Worm (Caenorhabditis elegans) whole organism, L3 larva: ENCODE measurements around the gene sru-15.

Experiments
- R02D3.7 ChIP-seq: fragments of 150-350 bp; optimal IDR thresholded peaks from 2 replicates; lab custom pipeline; 2014; ENCODE audit warnings: missing biosample characterization, missing genetic modification characterization
- aly-2 ChIP-seq: fragments of 150-350 bp; optimal IDR thresholded peaks from 2 replicates; lab custom pipeline; 2014; ENCODE audit warnings: missing biosample characterization, missing genetic modification characterization
- ama-1 ChIP-seq: fragments of 150-350 bp; optimal IDR thresholded peaks from 2 replicates; lab custom pipeline; 2018
- ceh-82 ChIP-seq: fragments of 150-350 bp; optimal IDR thresholded peaks from 2 replicates; lab custom pipeline; 2014; ENCODE audit warnings: missing biosample characterization, missing genetic modification characterization
- ceh-9 ChIP-seq: sonication (generic microtip); optimal IDR thresholded peaks from 2 replicates; lab custom pipeline; 2018; ENCODE audit warnings: missing biosample characterization, missing genetic modification characterization
- egl-5 ChIP-seq: fragments of 150-350 bp; optimal IDR thresholded peaks from 2 replicates; lab custom pipeline; 2017; ENCODE audit warnings: missing biosample characterization, missing genetic modification reagents, missing genetic modification characterization, inconsistent platforms
- elt-2 ChIP-seq: sonication (generic microtip); optimal IDR thresholded peaks from 2 replicates; lab custom pipeline; 2016; ENCODE audit warnings: missing genetic modification reagents, mild to moderate bottlenecking, missing genetic modification characterization, missing compliant biosample characterization
- elt-3 ChIP-seq, 3 experiments: fragments of 150-350 bp in 1 of 3; sonication (generic microtip) in 2 of 3; optimal IDR thresholded peaks; 2 replicates in 2 of 3; 4 replicates in 1 of 3; lab custom pipeline; 2014 to 2017; ENCODE audit warnings: missing biosample characterization in 3 of 3, missing genetic modification characterization in 3 of 3
- eor-1 ChIP-seq, 2 experiments: fragments of 150-350 bp; optimal IDR thresholded peaks; 2 replicates each; lab custom pipeline; 2014 to 2018; ENCODE audit warnings: missing biosample characterization in 2 of 2, missing genetic modification characterization in 2 of 2
- fkh-10 ChIP-seq: sonication (generic microtip); optimal IDR thresholded peaks from 2 replicates; lab custom pipeline; 2017; ENCODE audit warnings: missing biosample characterization, missing genetic modification reagents, missing genetic modification characterization
- fkh-2 ChIP-seq: fragments of 150-350 bp; optimal IDR thresholded peaks from 2 replicates; lab custom pipeline; 2014; ENCODE audit warnings: missing biosample characterization, missing genetic modification reagents, missing genetic modification characterization
- fos-1 ChIP-seq: fragments of 150-350 bp; optimal IDR thresholded peaks from 2 replicates; lab custom pipeline; 2014; ENCODE audit warnings: missing biosample characterization, missing genetic modification characterization
- hmg-11 ChIP-seq: sonication (generic microtip); optimal IDR thresholded peaks from 2 replicates; lab custom pipeline; 2016; ENCODE audit warnings: missing genetic modification characterization, missing compliant biosample characterization
- jun-1 ChIP-seq: fragments of 150-350 bp; optimal IDR thresholded peaks from 2 replicates; lab custom pipeline; 2014; ENCODE audit warnings: missing biosample characterization, missing genetic modification reagents, missing genetic modification characterization
- lin-15B ChIP-seq: fragments of 150-350 bp; optimal IDR thresholded peaks from 2 replicates; lab custom pipeline; 2014; ENCODE audit warnings: missing biosample characterization, missing genetic modification characterization
- lin-39 ChIP-seq: fragments of 150-350 bp; optimal IDR thresholded peaks from 2 replicates; lab custom pipeline; 2018; ENCODE audit warnings: missing biosample characterization, missing genetic modification reagents, missing genetic modification characterization
- lsy-12 ChIP-seq: sonication (generic microtip); optimal IDR thresholded peaks from 2 replicates; lab custom pipeline; 2016; ENCODE audit warnings: mild to moderate bottlenecking, missing genetic modification characterization, missing compliant biosample characterization
- mdl-1 ChIP-seq: fragments of 150-350 bp; optimal IDR thresholded peaks from 2 replicates; lab custom pipeline; 2014; ENCODE audit warnings: missing biosample characterization, missing genetic modification characterization
- mml-1 ChIP-seq: fragments of 150-350 bp; sonication (generic microtip); optimal IDR thresholded peaks from 3 replicates; lab custom pipeline; 2014; ENCODE audit warnings: missing biosample characterization, missing genetic modification characterization
- nhr-11 ChIP-seq: fragments of 150-350 bp; optimal IDR thresholded peaks from 2 replicates; lab custom pipeline; 2014; ENCODE audit warnings: missing biosample characterization, missing genetic modification characterization
- nhr-23 ChIP-seq: fragments of 150-350 bp; optimal IDR thresholded peaks from 2 replicates; lab custom pipeline; 2014; ENCODE audit warnings: missing biosample characterization, missing genetic modification reagents, missing genetic modification characterization
- nhr-25 ChIP-seq: sonication (generic microtip); optimal IDR thresholded peaks from 2 replicates; lab custom pipeline; 2017; ENCODE audit warnings: missing biosample characterization, missing genetic modification characterization
- nhr-28 ChIP-seq: fragments of 150-350 bp; optimal IDR thresholded peaks from 2 replicates; lab custom pipeline; 2014; ENCODE audit warnings: missing biosample characterization, missing genetic modification characterization
- nhr-43 ChIP-seq: sonication (generic microtip); optimal IDR thresholded peaks from 2 replicates; lab custom pipeline; 2016; ENCODE audit warnings: mild to moderate bottlenecking, missing genetic modification characterization, missing compliant biosample characterization; ENCODE audit not compliant: poor library complexity, severe bottlenecking
- nhr-67 ChIP-seq: fragments of 150-350 bp; optimal IDR thresholded peaks from 2 replicates; lab custom pipeline; 2014; ENCODE audit warnings: missing biosample characterization, missing genetic modification characterization
- nhr-77 ChIP-seq: fragments of 150-350 bp; optimal IDR thresholded peaks from 2 replicates; lab custom pipeline; 2014; ENCODE audit warnings: missing biosample characterization, missing genetic modification characterization
- pha-4 ChIP-seq: fragments of 150-350 bp; optimal IDR thresholded peaks from 2 replicates; lab custom pipeline; 2014; ENCODE audit warnings: missing biosample characterization, missing genetic modification reagents, missing genetic modification characterization
- pqm-1 ChIP-seq: fragments of 150-350 bp; optimal IDR thresholded peaks from 2 replicates; lab custom pipeline; 2017; ENCODE audit warnings: missing biosample characterization, missing genetic modification characterization, inconsistent platforms
- skn-1 ChIP-seq: fragments of 150-350 bp; optimal IDR thresholded peaks from 2 replicates; lab custom pipeline; 2014; ENCODE audit warnings: missing biosample characterization, missing genetic modification characterization
- snpc-4 ChIP-seq: fragments of 150-350 bp; optimal IDR thresholded peaks from 2 replicates; lab custom pipeline; 2014; ENCODE audit warnings: missing biosample characterization, missing genetic modification characterization
- tbx-2 ChIP-seq: sonication (generic microtip); optimal IDR thresholded peaks from 2 replicates; lab custom pipeline; 2016; ENCODE audit warnings: mild to moderate bottlenecking, missing genetic modification characterization, missing compliant biosample characterization
- unc-39 ChIP-seq: sonication (generic microtip); optimal IDR thresholded peaks from 4 replicates; lab custom pipeline; 2017; ENCODE audit warnings: missing biosample characterization, missing genetic modification characterization
- unc-62 ChIP-seq: fragments of 150-350 bp; sonication (generic microtip); optimal IDR thresholded peaks from 4 replicates; lab custom pipeline; 2014; ENCODE audit warnings: missing biosample characterization, missing genetic modification reagents, missing genetic modification characterization
- zag-1 ChIP-seq: fragments of 150-350 bp; optimal IDR thresholded peaks from 2 replicates; lab custom pipeline; 2014; ENCODE audit warnings: missing biosample characterization, missing genetic modification characterization
- ztf-4 ChIP-seq: fragments of 150-350 bp; optimal IDR thresholded peaks from 2 replicates; lab custom pipeline; 2014; ENCODE audit warnings: missing biosample characterization, missing genetic modification characterization

sru-15 gene

ce11 chrIV:17367294-17367693 lies 28.7 kb upstream of the sru-15 start, which contains the start of gene zipt-17:
Gene zipt-17, minus strand, starts transcription at chrIV:17367394.
- no peak for TF ChIP-seq aly-2 (tag; lab: Kevin White, UChicago)
- no peak for TF ChIP-seq lin-15B (tag; lab: Kevin White, UChicago)
- no peak for TF ChIP-seq mml-1 (tag; lab: Kevin White, UChicago)
- no peak for TF ChIP-seq nhr-25 (tag; lab: Kevin White, UChicago)
- no peak for TF ChIP-seq fkh-2 (tag; lab: Kevin White, UChicago)
- no peak for TF ChIP-seq mdl-1
- TF ChIP-seq lsy-12 (tag; lab: Kevin White, UChicago): no peak
- TF ChIP-seq lin-39 (tag; lab: Kevin White, UChicago): no peak
- no peak for TF ChIP-seq skn-1 (tag; lab: Kevin White, UChicago)
- TF ChIP-seq fkh-10 (GFP tag; lab: Kevin White, UChicago): no peak
- no peak for TF ChIP-seq unc-62 (GFP tag; lab: Kevin White, UChicago)
- no peak for TF ChIP-seq ceh-82 (tag; lab: Kevin White, UChicago)
- no peak for TF ChIP-seq nhr-43 (tag; lab: Kevin White, UChicago)

ce11 chrIV:17368292-17368691 lies 27.7 kb upstream of the sru-15 start, which contains the start of gene trh-1:
Gene trh-1, plus strand, starts transcription at chrIV:17368592.
- TF ChIP-seq skn-1 (tag; lab: Kevin White, UChicago) (no peak), nhr-25 (tag; lab: Kevin White, UChicago) (no peak), ceh-82 (tag; lab: Kevin White, UChicago) (no peak), nhr-28 (tag; lab: Kevin White, UChicago) (no peak), jun-1 (tag; lab: Kevin White, UChicago) (no peak), ama-1 (lab: Kevin White, UChicago) (no peak), egl-5 (tag; lab: Kevin White, UChicago) (no peak), fkh-10 (GFP tag; lab: Kevin White, UChicago) (no peak), lin-15B (tag; lab: Kevin White, UChicago) (no peak), elt-2 (no peak), tbx-2 (no peak), ztf-4 (no peak), snpc-4 (no peak), pha-4 (no peak)

- TF ChIP-seq nhr-11 (no peak), R02D3.7 (tag; lab: Kevin White, UChicago) (no peak), nhr-28 (tag; lab: Kevin White, UChicago) (no peak), unc-39 (tag; lab: Kevin White, UChicago) (no peak), tbx-2 (no peak), snpc-4 (no peak), fos-1 (tag; lab: Kevin White, UChicago) (no peak), unc-62 (GFP tag; lab: Kevin White, UChicago) (no peak), nhr-67 (tag; lab: Kevin White, UChicago) (no peak), hmg-11 (tag; lab: Kevin White, UChicago) (no peak), nhr-23 (tag; lab: Kevin White, UChicago) (no peak), fkh-2 (tag; lab: Kevin White, UChicago) (no peak), ceh-9 (tag; lab: Kevin White, UChicago) (no peak), nhr-77 (no peak), elt-3 (tag; optimal IDR thresholded peaks at IDR 0.05; lab: Kevin White, UChicago) (no peak), ama-1 (lab: Kevin White, UChicago) (no peak), eor-1 (tag; optimal IDR thresholded peaks at IDR 0.05; lab: Kevin White, UChicago) (no peak), zag-1 (tag; lab: Kevin White, UChicago) (no peak), egl-5 (tag; lab: Kevin White, UChicago) (no peak)
Measured at ce11 chrIV:17371469-17371868, 24.5 kb upstream of the sru-15 start, which contains the start of gene C30H6.5. Gene C30H6.5, plus strand, starts transcription at chrIV:17371769.

ce11 chrIV:17376127-17376526 lies 19.9 kb upstream of the sru-15 start, which contains the start of gene haf-1:
Gene haf-1, plus strand, starts transcription at chrIV:17376427.
- TF ChIP-seq pha-4 (peak; percentile 43), egl-5 (tag; lab: Kevin White, UChicago) (no peak), pqm-1 (tag; lab: Kevin White, UChicago) (peak; percentile 45)
